Fruit fly (Drosophila melanogaster): Measurements from ENCODE around the gene Afti.

The Afti gene

dm6 chr3R:14279311-14279998 lies 47.0 kb downstream of the Afti start (continued):
- TF ChIP-seq pita (GFP tag; optimal IDR thresholded peaks at IDR 0.05) (no peak), B-H2 (GFP tag; optimal IDR thresholded peaks at IDR 0.05) (no peak), ind (GFP tag; optimal IDR thresholded peaks at IDR 0.05) (no peak), slou (GFP tag; optimal IDR thresholded peaks at IDR 0.05) (no peak), CG1024 (GFP tag; IDR thresholded peaks at IDR 0.05) (no peak), Hr51 (GFP tag; optimal IDR thresholded peaks at IDR 0.05) (peak in 1 of 2 experiments; percentile 52), NK7.1 (GFP tag; optimal IDR thresholded peaks at IDR 0.05) (no peak), HHEX (GFP tag; optimal IDR thresholded peaks at IDR 0.05) (no peak), CG3281 (GFP tag; optimal IDR thresholded peaks at IDR 0.05) (peak; percentile 50), Spps (tag; optimal IDR thresholded peaks at IDR 0.05) (no peak), btn (GFP tag; optimal IDR thresholded peaks at IDR 0.05) (no peak), CG2875 (GFP tag; optimal IDR thresholded peaks at IDR 0.05) (peak; percentile 18), HmgD (GFP tag; optimal IDR thresholded peaks at IDR 0.05) (no peak), danr (GFP tag; IDR thresholded peaks at IDR 0.05) (no peak), eve (GFP tag; optimal IDR thresholded peaks at IDR 0.05) (no peak), usp (GFP tag; optimal IDR thresholded peaks at IDR 0.05) (no peak)

- TF ChIP-seq CG4360 (GFP tag; IDR thresholded peaks at IDR 0.05), result peak; percentile 98
- no peak for TF ChIP-seq HLH54F (GFP tag; optimal IDR thresholded peaks at IDR 0.05)
- TF ChIP-seq Deaf1 (tag; optimal IDR thresholded peaks at IDR 0.05), result peak; percentile 4
- no peak for TF ChIP-seq aop (GFP tag; IDR thresholded peaks at IDR 0.05)
- peak; percentile 38; the same call in 1 of the 2 replicates for TF ChIP-seq CG14014 (GFP tag; IDR thresholded peaks at IDR 0.05)
- TF ChIP-seq CG9932 (GFP tag; IDR thresholded peaks at IDR 0.05), result peak; percentile 19; the same call in 1 of the 2 replicates
- no peak for TF ChIP-seq NC2β (GFP tag; optimal IDR thresholded peaks at IDR 0.05)
- no peak for TF ChIP-seq MTF-1 (GFP tag; optimal IDR thresholded peaks at IDR 0.05; ENCODE audit: borderline replicate concordance)
- TF ChIP-seq CG12155 (GFP tag; optimal IDR thresholded peaks at IDR 0.05), result no peak
- no peak for TF ChIP-seq MBD-R2 (GFP tag; IDR thresholded peaks at IDR 0.05)
- TF ChIP-seq CG14860 (GFP tag; IDR thresholded peaks at IDR 0.05; ENCODE audit: partially characterized antibody), result no peak
- peak; percentile 15 for TF ChIP-seq ems (GFP tag; optimal IDR thresholded peaks at IDR 0.05)
- no peak for TF ChIP-seq grau (tag; optimal IDR thresholded peaks at IDR 0.05)
- no peak for TF ChIP-seq scrt (GFP tag; optimal IDR thresholded peaks at IDR 0.05)
- TF ChIP-seq PHDP (tag; optimal IDR thresholded peaks at IDR 0.05), result peak; percentile 13
- TF ChIP-seq cad (GFP tag; optimal IDR thresholded peaks at IDR 0.05), result peak; percentile 83
- no peak for TF ChIP-seq CG34376 (GFP tag; optimal IDR thresholded peaks at IDR 0.05)
- TF ChIP-seq sd (tag; optimal IDR thresholded peaks at IDR 0.05), result peak; percentile 35
- 0 out of 2 replicates have a peak, but pooled peaks have one; percentile 41 for TF ChIP-seq chm (GFP tag; IDR thresholded peaks at IDR 0.05)
- TF ChIP-seq shn (GFP tag; optimal IDR thresholded peaks at IDR 0.05), result peak; percentile 23
- TF ChIP-seq pros (GFP tag; optimal IDR thresholded peaks at IDR 0.05), result peak; percentile 100
- TF ChIP-seq CG3163 (GFP tag; optimal IDR thresholded peaks at IDR 0.05), result peak; percentile 3
- TF ChIP-seq Drgx (GFP tag; IDR thresholded peaks at IDR 0.05), result 0 out of 2 replicates have a peak, but pooled peaks have one; percentile 56
- TF ChIP-seq Dbx (GFP tag; IDR thresholded peaks at IDR 0.05), result 0 out of 3 replicates have a peak, but pooled peaks have one; percentile 18
- peak; percentile 18 for TF ChIP-seq mam (GFP tag; optimal IDR thresholded peaks at IDR 0.05)
- 0 out of 2 replicates have a peak, but pooled peaks have one; percentile 5 for TF ChIP-seq Ada2b (GFP tag; IDR thresholded peaks at IDR 0.05)
- peak in 1 of 2 experiments; percentile 70 for TF ChIP-seq bsh (GFP tag; optimal IDR thresholded peaks at IDR 0.05)
- no peak for TF ChIP-seq CG2712 (tag; optimal IDR thresholded peaks at IDR 0.05)
- TF ChIP-seq CG15514 (GFP tag; optimal IDR thresholded peaks at IDR 0.05), result peak; percentile 19
- TF ChIP-seq Tbp (GFP tag; optimal IDR thresholded peaks at IDR 0.05), result peak; percentile 59
- peak; percentile 12 for TF ChIP-seq dmrt11E (tag; optimal IDR thresholded peaks at IDR 0.05)
- TF ChIP-seq CG34224 (GFP tag; IDR thresholded peaks at IDR 0.05; ENCODE audit: partially characterized antibody), result no peak
Observed at dm6 chr3R:14278523-14279303, 47.8 kb downstream of the Afti start.

Measured in whole organism, embryonic.